Worm (Caenorhabditis elegans) whole organism, L2 larva: ENCODE results near the gene lin-31.

Experiments used
- ama-1 ChIP-seq: fragments of 150-350 bp; optimal IDR thresholded peaks from 2 replicates; lab custom pipeline; 2018; ENCODE audit warnings: inconsistent platforms
- egl-27 ChIP-seq: sonication (generic microtip); optimal IDR thresholded peaks from 3 replicates; lab custom pipeline; 2017; ENCODE audit warnings: missing biosample characterization, missing genetic modification reagents, missing genetic modification characterization
- elt-1 ChIP-seq: fragments of 150-350 bp; optimal IDR thresholded peaks from 2 replicates; lab custom pipeline; 2014; ENCODE audit warnings: missing biosample characterization, missing genetic modification characterization
- elt-3 ChIP-seq: sonication (generic microtip); optimal IDR thresholded peaks from 2 replicates; lab custom pipeline; 2017; ENCODE audit warnings: missing biosample characterization, missing genetic modification characterization
- lin-13 ChIP-seq: fragments of 150-350 bp; optimal IDR thresholded peaks from 2 replicates; lab custom pipeline; 2014; ENCODE audit warnings: missing biosample characterization, missing genetic modification reagents, missing genetic modification characterization
- mab-5 ChIP-seq: fragments of 150-350 bp; optimal IDR thresholded peaks from 2 replicates; lab custom pipeline; 2014; ENCODE audit warnings: missing biosample characterization, missing genetic modification characterization
- nhr-10 ChIP-seq: sonication (generic microtip); optimal IDR thresholded peaks from 2 replicates; lab custom pipeline; 2017; ENCODE audit warnings: missing biosample characterization, missing genetic modification characterization
- nhr-25 ChIP-seq: fragments of 150-350 bp; sonication (generic microtip); optimal IDR thresholded peaks from 3 replicates; lab custom pipeline; 2014; ENCODE audit warnings: missing biosample characterization, missing genetic modification characterization
- unc-62 ChIP-seq: fragments of 150-350 bp; optimal IDR thresholded peaks from 2 replicates; lab custom pipeline; 2014; ENCODE audit warnings: missing biosample characterization, missing genetic modification reagents, missing genetic modification characterization
- ztf-11 ChIP-seq: sonication (generic microtip); optimal IDR thresholded peaks from 2 replicates; lab custom pipeline; 2017; ENCODE audit warnings: missing biosample characterization, missing genetic modification characterization

ce11 chrII:4007972-4008371, 25.6 kb downstream of the lin-31 start:
- TF ChIP-seq ztf-11 (no peak), mab-5 (no peak), ama-1 (lab: Kevin White, UChicago) (no peak), unc-62 (GFP tag; lab: Kevin White, UChicago) (no peak), nhr-25 (tag; lab: Kevin White, UChicago) (no peak), nhr-10 (tag; lab: Kevin White, UChicago) (no peak), elt-1 (tag; lab: Kevin White, UChicago) (no peak), lin-13 (no peak), egl-27 (tag; lab: Kevin White, UChicago) (no peak), elt-3 (tag; lab: Kevin White, UChicago) (no peak)
